Worm (Caenorhabditis elegans) whole organism, early embryonic: Measurements from ENCODE around the gene F53F8.4.

ENCODE experiments used
- B0310.2 ChIP-seq: sonication (generic microtip); optimal IDR thresholded peaks from 2 replicates; lab custom pipeline; 2016; ENCODE audit warnings: mild to moderate bottlenecking, missing genetic modification characterization, missing compliant biosample characterization
- ama-1 ChIP-seq: fragments of 150-350 bp; optimal IDR thresholded peaks from 2 replicates; lab custom pipeline; 2014

DNA sequence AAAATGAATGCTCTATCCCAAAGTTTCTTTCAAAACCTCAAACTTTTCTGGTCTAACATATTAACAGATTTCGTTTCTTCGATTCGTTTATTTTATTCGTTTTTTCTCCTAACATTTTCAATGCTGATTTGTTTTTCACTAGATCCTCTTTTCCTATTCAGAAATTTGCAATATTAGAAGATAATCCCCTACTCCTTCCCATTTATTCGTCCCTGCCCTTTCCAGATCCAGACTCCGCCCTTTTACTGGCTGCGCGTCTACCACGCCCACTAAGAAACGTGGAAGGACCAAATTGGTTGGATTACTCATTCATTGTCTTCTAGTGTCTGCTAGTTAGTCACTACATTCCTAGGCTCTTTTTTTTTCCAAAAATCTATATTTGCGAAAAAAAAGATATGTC is 30.4 kb upstream of the F53F8.4 start, which contains the start of gene Y44A6C.2:
- TF ChIP-seq ama-1 (lab: Kevin White, UChicago) (no peak), B0310.2 (tag; lab: Kevin White, UChicago) (no peak)
